Worm (Caenorhabditis elegans) whole organism, L4 larva: Measurements from ENCODE around the gene Y25C1A.8.

Experiments
- F10B5.3 ChIP-seq: sonication (generic microtip); optimal IDR thresholded peaks from 2 replicates; lab custom pipeline; 2016; ENCODE audit warnings: mild to moderate bottlenecking, missing genetic modification characterization, missing compliant biosample characterization
- F44E2.7 ChIP-seq: fragments of 200-800 bp; sonication (Bioruptor generic); IDR thresholded peaks from 2 replicates; pipeline ENCODE4 v2.1.2; 2022; ENCODE audit warnings: missing genetic modification characterization, missing compliant biosample characterization
- R02D3.7 ChIP-seq: fragments of 150-350 bp; sonication (generic microtip); optimal IDR thresholded peaks from 3 replicates; lab custom pipeline; 2014; ENCODE audit warnings: missing biosample characterization, missing genetic modification characterization
- T20F7.1 ChIP-seq: fragments of 200-800 bp; sonication (Bioruptor generic); optimal IDR thresholded peaks from 2 replicates; lab custom pipeline; 2018; ENCODE audit warnings: mild to moderate bottlenecking, missing genetic modification characterization, missing compliant biosample characterization
- Y105C5A.15 ChIP-seq: fragments of 200-800 bp; sonication (Bioruptor generic); IDR thresholded peaks from 2 replicates; pipeline ENCODE4 v1.3.6; 2022; ENCODE audit warnings: missing genetic modification characterization, missing compliant biosample characterization
- Y5F2A.4 ChIP-seq: fragments of 200-800 bp; sonication (Bioruptor generic); optimal IDR thresholded peaks from 2 replicates; lab custom pipeline; 2018; ENCODE audit warnings: mild to moderate bottlenecking, missing genetic modification characterization, missing compliant biosample characterization
- Y75B8A.6 ChIP-seq: fragments of 200-800 bp; sonication (Bioruptor generic); IDR thresholded peaks from 2 replicates; pipeline ENCODE4 v1.3.6; 2022; ENCODE audit warnings: missing genetic modification reagents, missing genetic modification characterization, missing compliant biosample characterization
- ZK337.2 ChIP-seq: fragments of 200-800 bp; sonication (Bioruptor generic); IDR thresholded peaks from 2 replicates; pipeline ENCODE4 v1.3.6; 2022; ENCODE audit warnings: missing genetic modification reagents, missing genetic modification characterization, missing compliant biosample characterization
- aly-2 ChIP-seq: sonication (generic microtip); optimal IDR thresholded peaks from 2 replicates; lab custom pipeline; 2018; ENCODE audit warnings: missing biosample characterization, missing genetic modification characterization
- arid-1 ChIP-seq: fragments of 200-800 bp; sonication (Bioruptor generic); conservative IDR thresholded peaks from 2 replicates; pipeline ENCODE4 v1.3.6; 2022; ENCODE audit warnings: missing genetic modification reagents, missing genetic modification characterization, missing compliant biosample characterization
- attf-4 ChIP-seq: sonication (generic microtip); optimal IDR thresholded peaks from 3 replicates; lab custom pipeline; 2017; ENCODE audit warnings: missing biosample characterization, missing genetic modification characterization
- ceh-20 ChIP-seq: fragments of 200-800 bp; sonication (Bioruptor generic); IDR thresholded peaks from 2 replicates; pipeline ENCODE4 v1.3.6; 2022; ENCODE audit warnings: missing genetic modification reagents, missing genetic modification characterization, missing compliant biosample characterization
- ceh-28 ChIP-seq: fragments of 150-350 bp; optimal IDR thresholded peaks from 2 replicates; lab custom pipeline; 2014; ENCODE audit warnings: missing biosample characterization, missing genetic modification reagents, missing genetic modification characterization
- ceh-82 ChIP-seq: sonication (generic microtip); optimal IDR thresholded peaks from 2 replicates; lab custom pipeline; 2017; ENCODE audit warnings: missing biosample characterization, missing genetic modification characterization
- cey-2 ChIP-seq: sonication (generic microtip); optimal IDR thresholded peaks from 3 replicates; lab custom pipeline; 2017; ENCODE audit warnings: missing genetic modification characterization, mild to moderate bottlenecking, missing compliant biosample characterization, antibody characterized with exemption, borderline replicate concordance; ENCODE audit not compliant: insufficient read depth
- daf-12 ChIP-seq: fragments of 150-350 bp; optimal IDR thresholded peaks from 2 replicates; lab custom pipeline; 2014; ENCODE audit warnings: missing biosample characterization, missing genetic modification reagents, missing genetic modification characterization
- dmd-8 ChIP-seq: fragments of 200-800 bp; sonication (Bioruptor generic); IDR thresholded peaks from 2 replicates; pipeline ENCODE4 v1.3.6; 2022; ENCODE audit warnings: missing genetic modification characterization, missing compliant biosample characterization
- dpl-1 ChIP-seq: fragments of 150-350 bp; optimal IDR thresholded peaks from 2 replicates; lab custom pipeline; 2014; ENCODE audit warnings: missing biosample characterization, missing genetic modification reagents, missing genetic modification characterization
- duxl-1 ChIP-seq: sonication (generic microtip); optimal IDR thresholded peaks from 2 replicates; lab custom pipeline; 2016; ENCODE audit warnings: mild to moderate bottlenecking, missing genetic modification characterization, moderate library complexity, missing compliant biosample characterization; ENCODE audit not compliant: poor library complexity
- egl-43 ChIP-seq: fragments of 200-800 bp; sonication (Bioruptor generic); IDR thresholded peaks from 2 replicates; pipeline ENCODE4 v1.3.6; 2022; ENCODE audit warnings: missing genetic modification reagents, missing genetic modification characterization, missing compliant biosample characterization
- fkh-10 ChIP-seq: fragments of 150-350 bp; optimal IDR thresholded peaks from 2 replicates; lab custom pipeline; 2014; ENCODE audit warnings: missing biosample characterization, missing genetic modification reagents, missing genetic modification characterization
- fos-1 ChIP-seq: fragments of 150-350 bp; optimal IDR thresholded peaks from 2 replicates; lab custom pipeline; 2014; ENCODE audit warnings: missing biosample characterization, missing genetic modification characterization
- hif-1 ChIP-seq, 2 experiments: sonication (generic microtip); optimal IDR thresholded peaks; 2 replicates each; lab custom pipeline; 2016 to 2017; ENCODE audit warnings: missing compliant biosample characterization in 2 of 2, missing genetic modification characterization in 2 of 2, missing genetic modification reagents in 2 of 2, missing genotype in 2 of 2, mild to moderate bottlenecking in 1 of 2
- lin-15B ChIP-seq: fragments of 150-350 bp; sonication (generic microtip); optimal IDR thresholded peaks from 3 replicates; lab custom pipeline; 2014; ENCODE audit warnings: missing biosample characterization, missing genetic modification characterization
- madf-9 ChIP-seq: fragments of 200-800 bp; sonication (Bioruptor generic); conservative IDR thresholded peaks from 2 replicates; pipeline ENCODE4 v1.3.6; 2022; ENCODE audit warnings: missing genetic modification reagents, missing genetic modification characterization, missing compliant biosample characterization
- mdt-29 ChIP-seq: fragments of 200-800 bp; sonication (Bioruptor generic); IDR thresholded peaks from 2 replicates; pipeline ENCODE4 v1.3.6; 2022; ENCODE audit warnings: missing genetic modification reagents, missing genetic modification characterization, missing compliant biosample characterization
- mep-1 ChIP-seq: fragments of 150-350 bp; sonication (generic microtip); optimal IDR thresholded peaks from 3 replicates; lab custom pipeline; 2014; ENCODE audit warnings: missing biosample characterization, missing genetic modification characterization
- mes-2 ChIP-seq: sonication (generic microtip); optimal IDR thresholded peaks from 2 replicates; lab custom pipeline; 2016; ENCODE audit warnings: missing genotype, mild to moderate bottlenecking, missing genetic modification characterization, missing compliant biosample characterization; ENCODE audit not compliant: poor library complexity, severe bottlenecking
- mxl-2 ChIP-seq: fragments of 200-800 bp; sonication (Bioruptor generic); conservative IDR thresholded peaks from 2 replicates; pipeline ENCODE4 v1.3.6; 2022; ENCODE audit warnings: missing genetic modification reagents, missing genetic modification characterization, missing compliant biosample characterization
- mxl-3 ChIP-seq: fragments of 200-800 bp; sonication (Bioruptor generic); optimal IDR thresholded peaks from 2 replicates; lab custom pipeline; 2018; ENCODE audit warnings: mild to moderate bottlenecking, missing genetic modification characterization, missing compliant biosample characterization
- nhr-25 ChIP-seq: sonication (generic microtip); optimal IDR thresholded peaks from 2 replicates; lab custom pipeline; 2017; ENCODE audit warnings: missing genetic modification characterization, mild to moderate bottlenecking, missing compliant biosample characterization, antibody characterized with exemption, moderate library complexity, borderline replicate concordance; ENCODE audit not compliant: insufficient read depth
- nhr-48 ChIP-seq: sonication (generic microtip); optimal IDR thresholded peaks from 2 replicates; lab custom pipeline; 2016; ENCODE audit warnings: mild to moderate bottlenecking, missing genetic modification characterization, missing compliant biosample characterization
- nhr-6 ChIP-seq: fragments of 150-350 bp; optimal IDR thresholded peaks from 2 replicates; lab custom pipeline; 2014; ENCODE audit warnings: missing biosample characterization, missing genetic modification characterization
- saeg-2 ChIP-seq: fragments of 200-800 bp; sonication (Bioruptor generic); IDR thresholded peaks from 2 replicates; pipeline ENCODE4 v1.3.6; 2022; ENCODE audit warnings: missing genetic modification reagents, missing genetic modification characterization, missing compliant biosample characterization
- set-16 ChIP-seq: fragments of 200-800 bp; sonication (Bioruptor generic); IDR thresholded peaks from 2 replicates; pipeline ENCODE4 v1.3.6; 2022; ENCODE audit warnings: missing genetic modification reagents, missing genetic modification characterization, missing compliant biosample characterization
- skn-1 ChIP-seq: fragments of 150-350 bp; optimal IDR thresholded peaks from 2 replicates; lab custom pipeline; 2014; ENCODE audit warnings: missing biosample characterization, missing genetic modification characterization
- zag-1 ChIP-seq: fragments of 150-350 bp; optimal IDR thresholded peaks from 2 replicates; lab custom pipeline; 2014; ENCODE audit warnings: missing biosample characterization, missing genetic modification characterization
- ztf-11 ChIP-seq: fragments of 150-350 bp; optimal IDR thresholded peaks from 2 replicates; lab custom pipeline; 2014; ENCODE audit warnings: missing biosample characterization, missing genetic modification characterization

The Y25C1A.8 gene

DNA sequence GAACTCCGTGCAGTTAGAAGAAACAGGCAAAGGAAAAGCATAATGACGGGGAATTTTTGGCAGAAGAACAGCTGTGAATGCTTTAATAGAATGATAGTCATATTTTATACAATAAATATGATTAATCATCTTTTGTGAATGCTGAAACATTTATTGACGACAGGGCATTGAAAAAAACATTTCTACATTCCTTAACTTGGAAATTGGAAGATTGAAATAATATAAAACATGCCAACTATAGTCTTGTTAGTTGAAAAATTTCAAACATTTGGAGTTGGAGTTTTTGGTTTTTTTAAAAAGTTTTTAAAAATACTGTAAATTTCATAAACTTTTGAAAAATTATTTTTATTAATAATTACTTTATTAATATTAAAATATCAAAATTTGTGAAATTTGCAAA, 20.1 kb upstream of the Y25C1A.8 start, which contains the start of gene Y25C1A.14:
Y25C1A.14 (minus strand) TSS at position 101 of the 400 bp plus-strand sequence.
- TF ChIP-seq nhr-25 (tag; lab: Kevin White, UChicago) (no peak), nhr-48 (tag; lab: Kevin White, UChicago) (no peak), zag-1 (no peak), fos-1 (tag; lab: Kevin White, UChicago) (no peak), F44E2.7 (no peak), daf-12 (tag; lab: Kevin White, UChicago) (no peak), F10B5.3 (no peak), skn-1 (tag; lab: Kevin White, UChicago) (no peak), egl-43 (GFP tag; lab: Robert Waterston, UW) (no peak), dmd-8 (GFP tag; lab: Robert Waterston, UW) (no peak)

DNA sequence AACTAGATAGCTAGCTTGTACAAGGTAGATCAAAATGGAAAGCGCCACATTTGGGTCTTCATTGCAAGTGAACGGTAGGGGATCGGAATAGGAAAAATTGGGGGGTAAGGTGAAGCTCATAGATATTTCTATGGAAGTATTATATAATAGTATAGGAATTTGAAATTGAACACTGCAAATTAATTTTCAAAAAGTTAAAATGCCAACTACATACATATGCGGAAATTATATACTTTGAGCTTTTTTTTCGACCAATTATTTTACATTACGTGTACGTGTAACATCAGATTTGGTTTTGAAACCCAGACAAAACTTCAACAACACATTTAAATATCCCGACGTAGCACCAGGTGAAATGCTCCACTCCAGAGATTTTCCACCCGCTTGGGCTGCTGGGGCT, 19.3 kb upstream of the Y25C1A.8 start, which contains the start of gene srg-23:
srg-23 (minus strand) TSS at position 101 of the 400 bp plus-strand sequence.
- TF ChIP-seq duxl-1 (tag; lab: Kevin White, UChicago): no peak
- no peak for TF ChIP-seq lin-15B
- TF ChIP-seq madf-9 (GFP tag; lab: Robert Waterston, UW): no peak
- TF ChIP-seq mdt-29: no peak
- no peak for TF ChIP-seq cey-2 (tag; lab: Kevin White, UChicago)
- TF ChIP-seq dmd-8 (GFP tag; lab: Robert Waterston, UW): no peak
- TF ChIP-seq mep-1: no peak
- TF ChIP-seq Y75B8A.6 (GFP tag; lab: Robert Waterston, UW): no peak
- TF ChIP-seq fos-1 (tag; lab: Kevin White, UChicago): no peak
- no peak for TF ChIP-seq Y5F2A.4
- TF ChIP-seq egl-43 (GFP tag; lab: Robert Waterston, UW): no peak
- no peak for TF ChIP-seq aly-2
- no peak for TF ChIP-seq F44E2.7
- no peak for TF ChIP-seq mxl-3 (GFP tag; lab: Kevin White, UChicago)
- TF ChIP-seq skn-1 (tag; lab: Kevin White, UChicago): no peak
- no peak for TF ChIP-seq fkh-10
- no peak for TF ChIP-seq saeg-2

DNA sequence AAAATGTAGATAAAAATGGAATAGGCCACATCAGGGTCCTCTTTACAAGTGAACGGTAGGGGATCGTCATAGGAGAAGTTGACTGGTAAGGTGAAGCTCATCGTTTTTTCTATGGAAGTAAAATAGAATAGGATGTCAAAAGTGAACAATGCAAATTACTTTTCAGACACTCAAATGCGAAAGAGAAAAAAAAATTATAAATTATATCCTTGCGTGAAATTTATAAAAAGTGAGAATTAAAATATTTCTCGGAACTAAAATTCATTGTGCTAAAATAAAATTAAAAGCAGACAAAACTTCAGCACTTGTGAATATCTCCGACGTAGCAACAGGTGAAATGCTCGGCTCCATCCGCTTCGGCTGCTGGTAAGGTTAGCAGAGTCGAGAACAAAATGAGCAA, 16.6 kb upstream of the Y25C1A.8 start, which contains the start of gene srg-22:
srg-22 (minus strand) TSS at position 101 of the 400 bp plus-strand sequence.
- no peak for TF ChIP-seq nhr-25 (tag; lab: Kevin White, UChicago)
- no peak for TF ChIP-seq dpl-1 (GFP tag; lab: Kevin White, UChicago)
- TF ChIP-seq ceh-20 (GFP tag; lab: Robert Waterston, UW): no peak
- no peak for TF ChIP-seq mes-2 (tag; lab: Kevin White, UChicago)
- TF ChIP-seq mxl-3 (GFP tag; lab: Kevin White, UChicago): no peak
- no peak for TF ChIP-seq skn-1 (tag; lab: Kevin White, UChicago)
- no peak for TF ChIP-seq duxl-1 (tag; lab: Kevin White, UChicago)
- TF ChIP-seq arid-1 (GFP tag; lab: Robert Waterston, UW): no peak
- TF ChIP-seq T20F7.1 (GFP tag; lab: Kevin White, UChicago): no peak
- no peak for TF ChIP-seq ceh-28 (tag; lab: Kevin White, UChicago)
- no peak for TF ChIP-seq mxl-2 (GFP tag; lab: Robert Waterston, UW)
- no peak for TF ChIP-seq ZK337.2 (GFP tag; lab: Robert Waterston, UW)
- TF ChIP-seq ztf-11 (tag; lab: Kevin White, UChicago): no peak
- TF ChIP-seq nhr-6 (tag; lab: Kevin White, UChicago): no peak
- no peak for TF ChIP-seq R02D3.7 (tag; lab: Kevin White, UChicago)
- TF ChIP-seq Y105C5A.15 (GFP tag; lab: Robert Waterston, UW): no peak
- TF ChIP-seq attf-4: no peak
- TF ChIP-seq set-16 (GFP tag; lab: Robert Waterston, UW): no peak
- no peak for TF ChIP-seq hif-1 (tag; optimal IDR thresholded peaks at IDR 0.05; lab: Kevin White, UChicago)
- no peak for TF ChIP-seq ceh-82 (tag; lab: Kevin White, UChicago)
